Fruit fly (Drosophila melanogaster) whole organism, prepupa: ENCODE measurements around the gene Polr3H.

Experiments
- CG10669 ChIP-seq: fragments of 200-800 bp; sonication (Bioruptor generic); optimal IDR thresholded peaks from 3 replicates; lab custom pipeline; 2018; ENCODE audit warnings: missing biosample characterization, mild to moderate bottlenecking, missing genetic modification characterization, moderate library complexity
- CG3032 ChIP-seq: fragments of 200-800 bp; optimal IDR thresholded peaks from 2 replicates; lab custom pipeline; 2019; ENCODE audit warnings: missing biosample characterization, mild to moderate bottlenecking, missing genetic modification characterization, moderate library complexity
- CG34406 ChIP-seq: fragments of 200-800 bp; sonication (Bioruptor generic); optimal IDR thresholded peaks from 3 replicates; lab custom pipeline; 2016; ENCODE audit warnings: missing biosample characterization, missing genetic modification characterization
- CG6854 ChIP-seq: fragments of 200-800 bp; sonication (Bioruptor generic); optimal IDR thresholded peaks from 2 replicates; lab custom pipeline; 2017; ENCODE audit warnings: missing biosample characterization, mild to moderate bottlenecking, missing genetic modification characterization
- Gug ChIP-seq: fragments of 200-800 bp; sonication (Bioruptor generic); IDR thresholded peaks from 2 replicates; pipeline ENCODE4 v1.3.6; 2022; ENCODE audit warnings: missing biosample characterization, missing genetic modification characterization
- Hr39 ChIP-seq: fragments of 200-800 bp; sonication (Bioruptor generic); optimal IDR thresholded peaks from 2 replicates; lab custom pipeline; 2016; ENCODE audit warnings: missing biosample characterization, missing genetic modification characterization
- Lpt ChIP-seq: fragments of 200-800 bp; sonication (Bioruptor generic); optimal IDR thresholded peaks from 3 replicates; lab custom pipeline; 2016; ENCODE audit warnings: missing biosample characterization, missing genetic modification characterization
- Sox14 ChIP-seq: fragments of 200-800 bp; sonication (Bioruptor generic); optimal IDR thresholded peaks from 3 replicates; lab custom pipeline; 2016; ENCODE audit warnings: missing biosample characterization, missing genetic modification characterization
- dac ChIP-seq: fragments of 200-800 bp; sonication (Bioruptor generic); optimal IDR thresholded peaks from 2 replicates; lab custom pipeline; 2017; ENCODE audit warnings: missing biosample characterization, mild to moderate bottlenecking, missing genetic modification characterization
- dsx ChIP-seq: fragments of 200-800 bp; optimal IDR thresholded peaks from 3 replicates; lab custom pipeline; 2019; ENCODE audit warnings: missing biosample characterization, mild to moderate bottlenecking, missing genetic modification characterization, moderate library complexity; ENCODE audit not compliant: poor library complexity, severe bottlenecking
- fd85E ChIP-seq: fragments of 200-800 bp; sonication (Bioruptor generic); optimal IDR thresholded peaks from 3 replicates; lab custom pipeline; 2016; ENCODE audit warnings: missing biosample characterization, missing genetic modification characterization
- lz ChIP-seq: fragments of 200-800 bp; sonication (Bioruptor generic); optimal IDR thresholded peaks from 3 replicates; lab custom pipeline; 2016; ENCODE audit warnings: missing biosample characterization, missing genetic modification characterization
- svp ChIP-seq: fragments of 200-800 bp; sonication (Bioruptor generic); peaks from one replicate; lab custom pipeline; 2016; ENCODE audit warnings: missing biosample characterization, missing genetic modification characterization

- TF ChIP-seq lz (GFP tag; lab: Kevin White, UChicago) (peak; percentile 92), Gug (GFP tag; lab: Robert Waterston, UW) (peak; percentile 90), dac (GFP tag; lab: Kevin White, UChicago) (peak; percentile 90), CG6854 (GFP tag; lab: Kevin White, UChicago) (peak; percentile 87), CG34406 (GFP tag; lab: Kevin White, UChicago) (peak; percentile 84), CG10669 (GFP tag; lab: Kevin White, UChicago) (peak; percentile 92), Lpt (GFP tag; lab: Kevin White, UChicago) (peak; percentile 90), Sox14 (GFP tag; lab: Kevin White, UChicago) (peak; percentile 93), Hr39 (GFP tag; lab: Kevin White, UChicago) (peak; percentile 89), CG3032 (tag; lab: Kevin White, UChicago) (peak; percentile 87), svp (peak; percentile 97), dsx (GFP tag; lab: Kevin White, UChicago) (peak; percentile 96), fd85E (GFP tag; lab: Kevin White, UChicago) (peak; percentile 88)
Measured at dm6 chr3L:11696294-11697116, 47.9 kb downstream of the Polr3H start, which contains the start of gene Dph1.
